Worm (Caenorhabditis elegans) whole organism, early embryonic: Measurements from ENCODE around the gene mig-21.

Source experiments
- aly-1 ChIP-seq: sonication (generic microtip); optimal IDR thresholded peaks from 2 replicates; lab custom pipeline; 2016; ENCODE audit warnings: missing genetic modification characterization, missing compliant biosample characterization
- ama-1 ChIP-seq: fragments of 150-350 bp; optimal IDR thresholded peaks from 2 replicates; lab custom pipeline; 2014
- ceh-13 ChIP-seq: fragments of 200-800 bp; sonication (Bioruptor generic); optimal IDR thresholded peaks from 2 replicates; lab custom pipeline; 2018; ENCODE audit warnings: mild to moderate bottlenecking, missing genetic modification characterization, missing compliant biosample characterization
- ceh-36 ChIP-seq: sonication (generic microtip); optimal IDR thresholded peaks from 2 replicates; lab custom pipeline; 2016; ENCODE audit warnings: missing genetic modification characterization, inconsistent platforms, missing compliant biosample characterization
- ets-7 ChIP-seq: sonication (generic microtip); optimal IDR thresholded peaks from 2 replicates; lab custom pipeline; 2016; ENCODE audit warnings: missing genotype, missing genetic modification characterization, missing compliant biosample characterization
- flt-1 ChIP-seq: fragments of 200-800 bp; sonication (Bioruptor generic); IDR thresholded peaks from 2 replicates; pipeline ENCODE4 v1.3.6; 2022; ENCODE audit warnings: missing genetic modification characterization, missing compliant biosample characterization
- pes-1 ChIP-seq: fragments of 200-800 bp; sonication (Bioruptor generic); IDR thresholded peaks from 2 replicates; pipeline ENCODE4 v1.3.6; 2022; ENCODE audit warnings: missing genetic modification reagents, missing genetic modification characterization, missing compliant biosample characterization
- scrt-1 ChIP-seq: fragments of 200-800 bp; sonication (Bioruptor generic); IDR thresholded peaks from 2 replicates; pipeline ENCODE4 v1.3.6; 2022; ENCODE audit warnings: missing genetic modification characterization, missing compliant biosample characterization
- tbx-37 ChIP-seq: fragments of 200-800 bp; sonication (Bioruptor generic); conservative IDR thresholded peaks from 2 replicates; pipeline ENCODE4 v1.3.6; 2022; ENCODE audit warnings: missing genetic modification reagents, missing genetic modification characterization, missing compliant biosample characterization
- tra-4 ChIP-seq: sonication (generic microtip); optimal IDR thresholded peaks from 2 replicates; lab custom pipeline; 2017; ENCODE audit warnings: missing genetic modification characterization, missing compliant biosample characterization

DNA sequence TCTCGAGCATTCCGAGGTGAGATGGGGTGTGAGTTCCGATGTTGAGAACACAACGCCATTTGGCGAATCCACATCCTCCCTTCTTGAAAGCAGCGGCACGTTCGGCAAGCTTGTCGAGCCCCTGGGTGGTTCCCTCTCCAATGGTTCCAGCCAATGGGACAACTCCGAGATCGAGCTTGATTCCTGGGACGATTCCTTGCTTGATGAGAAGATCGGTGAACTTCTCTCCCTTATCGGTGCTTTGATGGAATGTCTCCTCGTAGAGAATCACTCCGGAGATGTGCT, 2.8 kb downstream of the mig-21 start:
- TF ChIP-seq ceh-13 (GFP tag; lab: Kevin White, UChicago) (no peak), ama-1 (lab: Kevin White, UChicago) (no peak), pes-1 (GFP tag; lab: Robert Waterston, UW) (no peak), ets-7 (no peak), tra-4 (no peak), flt-1 (GFP tag; lab: Robert Waterston, UW) (no peak), aly-1 (no peak), tbx-37 (no peak), ceh-36 (tag; lab: Kevin White, UChicago) (no peak), scrt-1 (GFP tag; lab: Robert Waterston, UW) (no peak)
